Fruit fly (Drosophila melanogaster): ENCODE data around the gene Lcp65Ab2.
A peak's percentile ranks its signal among the peaks of the same experiment; 100 is the strongest.

Gene Lcp65Ab2

dm6 chr3L:6173826-6174255 lies 27.4 kb downstream of the Lcp65Ab2 start, which contains the start of the genes fmt and CG7376 (continued):
- TF ChIP-seq fd102C (GFP tag; optimal IDR thresholded peaks at IDR 0.05) (no peak), CG12236 (GFP tag; optimal IDR thresholded peaks at IDR 0.05) (no peak), mirr (GFP tag; optimal IDR thresholded peaks at IDR 0.05) (no peak), Poxn (GFP tag; IDR thresholded peaks at IDR 0.05) (no peak), Opbp (GFP tag; IDR thresholded peaks at IDR 0.05; ENCODE audit: partially characterized antibody) (peak; percentile 78; the same call in 2 of the 3 replicates), trh (GFP tag; optimal IDR thresholded peaks at IDR 0.05) (no peak), ara (GFP tag; IDR thresholded peaks at IDR 0.05) (no peak), D (optimal IDR thresholded peaks at IDR 0.05) (no peak), D (GFP tag; optimal IDR thresholded peaks at IDR 0.05) (no peak), jing (GFP tag; optimal IDR thresholded peaks at IDR 0.05) (no peak), Dll (GFP tag; IDR thresholded peaks at IDR 0.05; ENCODE audit: partially characterized antibody) (peak; percentile 74; the same call in 3 of the 4 replicates), Deaf1 (tag; optimal IDR thresholded peaks at IDR 0.05) (no peak), Dip3 (GFP tag; optimal IDR thresholded peaks at IDR 0.05) (no peak), bbx (GFP tag; IDR thresholded peaks at IDR 0.05; ENCODE audit: partially characterized antibody) (peak; percentile 71), MESR4 (GFP tag; optimal IDR thresholded peaks at IDR 0.05) (no peak), pros (GFP tag; optimal IDR thresholded peaks at IDR 0.05) (no peak), crp (GFP tag; optimal IDR thresholded peaks at IDR 0.05) (no peak), Aef1 (GFP tag; IDR thresholded peaks at IDR 0.05) (no peak), Gug (GFP tag; IDR thresholded peaks at IDR 0.05) (no peak), CG3163 (GFP tag; optimal IDR thresholded peaks at IDR 0.05) (no peak), caup (GFP tag; optimal IDR thresholded peaks at IDR 0.05; ENCODE audit: severe bottlenecking) (no peak), Elba2 (GFP tag; optimal IDR thresholded peaks at IDR 0.05) (no peak), zfh1 (GFP tag; IDR thresholded peaks at IDR 0.05) (no peak), E2f1 (GFP tag; IDR thresholded peaks at IDR 0.05) (no peak), Trl (optimal IDR thresholded peaks at IDR 0.05) (no peak), Trl (GFP tag; optimal IDR thresholded peaks at IDR 0.05) (no peak), aop (GFP tag; IDR thresholded peaks at IDR 0.05) (no peak), CG12942 (GFP tag; optimal IDR thresholded peaks at IDR 0.05) (no peak), CG43689 (GFP tag; IDR thresholded peaks at IDR 0.05) (no peak), Ravus (GFP tag; IDR thresholded peaks at IDR 0.05) (no peak), Rx (GFP tag; IDR thresholded peaks at IDR 0.05) (no peak), CG10654 (GFP tag; optimal IDR thresholded peaks at IDR 0.05) (peak; percentile 27), Dek (tag; optimal IDR thresholded peaks at IDR 0.05) (no peak), gro (GFP tag; optimal IDR thresholded peaks at IDR 0.05) (no peak), Doc3 (GFP tag; IDR thresholded peaks at IDR 0.05; ENCODE audit: partially characterized antibody) (0 out of 3 replicates have a peak, but pooled peaks have one; percentile 47), cg (GFP tag; optimal IDR thresholded peaks at IDR 0.05) (no peak), az2 (GFP tag; optimal IDR thresholded peaks at IDR 0.05) (peak; percentile 7), CG7928 (GFP tag; optimal IDR thresholded peaks at IDR 0.05) (no peak), CG14860 (GFP tag; IDR thresholded peaks at IDR 0.05; ENCODE audit: partially characterized antibody) (peak; percentile 89), CG10431 (GFP tag; optimal IDR thresholded peaks at IDR 0.05) (no peak), chinmo (GFP tag; IDR thresholded peaks at IDR 0.05; ENCODE audit: partially characterized antibody) (peak; percentile 75; the same call in 2 of the 4 replicates), Drgx (GFP tag; IDR thresholded peaks at IDR 0.05) (no peak), Ada2b (GFP tag; IDR thresholded peaks at IDR 0.05) (no peak), ap (GFP tag; IDR thresholded peaks at IDR 0.05) (no peak), CG11093 (GFP tag; IDR thresholded peaks at IDR 0.05) (no peak), dmrt99B (tag; optimal IDR thresholded peaks at IDR 0.05) (no peak), Mrtf (GFP tag; IDR thresholded peaks at IDR 0.05) (no peak), CG30431 (GFP tag; optimal IDR thresholded peaks at IDR 0.05) (no peak), lmd (GFP tag; IDR thresholded peaks at IDR 0.05) (no peak), row (GFP tag; IDR thresholded peaks at IDR 0.05) (peak; percentile 89), CG3995 (GFP tag; optimal IDR thresholded peaks at IDR 0.05) (no peak), lab (GFP tag; optimal IDR thresholded peaks at IDR 0.05) (no peak)

All from whole organism, embryonic.